Fruit fly (Drosophila melanogaster): Measurements from ENCODE around the gene jumu.
"Not testable (repeated sequence)": the region's sequence is repeated elsewhere in the genome, so short reads cannot be mapped to it uniquely, and the experiment has no call there.

DNA sequence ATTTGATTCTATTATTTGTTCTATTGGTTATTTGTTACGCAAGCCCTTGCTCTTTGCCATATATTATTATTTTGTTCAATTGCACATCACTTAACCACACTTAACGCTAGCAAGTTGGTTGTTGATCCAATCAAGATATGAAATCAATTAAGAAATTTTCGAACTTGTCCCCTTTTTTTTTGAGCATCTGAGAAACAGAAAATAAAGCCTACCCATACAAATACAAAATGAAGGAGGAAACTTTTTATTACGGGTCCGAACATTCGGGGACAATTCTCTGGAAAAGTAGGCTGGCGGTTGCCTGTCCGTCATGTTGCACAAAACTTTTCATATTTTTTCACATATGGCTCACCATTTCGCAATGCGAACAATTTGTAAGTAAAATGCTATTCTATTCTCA is 11.9 kb upstream of the jumu start, which contains the start of gene CG12592:
- not testable (repeated sequence) for TF ChIP-seq MBD-R2 (GFP tag; IDR thresholded peaks at IDR 0.05); HLH54F (GFP tag; optimal IDR thresholded peaks at IDR 0.05); hbn (GFP tag; IDR thresholded peaks at IDR 0.05; ENCODE audit: partially characterized antibody); Fer1 (GFP tag; optimal IDR thresholded peaks at IDR 0.05); yki (optimal IDR thresholded peaks at IDR 0.05); Lpt (GFP tag; optimal IDR thresholded peaks at IDR 0.05); CG3847 (GFP tag; IDR thresholded peaks at IDR 0.05); dimm (GFP tag; IDR thresholded peaks at IDR 0.05); unc-4 (GFP tag; IDR thresholded peaks at IDR 0.05; ENCODE audit: partially characterized antibody); zen (tag; optimal IDR thresholded peaks at IDR 0.05); Ada2b (GFP tag; IDR thresholded peaks at IDR 0.05); CG6254 (GFP tag; optimal IDR thresholded peaks at IDR 0.05)
